Fruit fly (Drosophila melanogaster) whole organism, embryonic: ENCODE measurements around the gene swa.
A peak's percentile ranks its signal among the peaks of the same experiment; 100 is the strongest.

Source experiments
- Adf1 ChIP-seq: fragments of 200-800 bp; sonication (Bioruptor generic); IDR thresholded peaks from 2 replicates; pipeline ENCODE4 v1.3.6; 2022; ENCODE audit warnings: missing biosample characterization, missing genetic modification characterization
- B-H1 ChIP-seq: fragments of 200-800 bp; sonication (Bioruptor generic); IDR thresholded peaks from 3 replicates; pipeline ENCODE4 v1.3.6; 2022; ENCODE audit warnings: missing biosample characterization, missing genetic modification characterization
- Bdp1 ChIP-seq: fragments of 200-800 bp; sonication (Bioruptor generic); optimal IDR thresholded peaks from 3 replicates; lab custom pipeline; 2016; ENCODE audit warnings: missing biosample characterization, missing genetic modification characterization
- Bteb2 ChIP-seq: fragments of 200-800 bp; sonication (Bioruptor generic); optimal IDR thresholded peaks from 2 replicates; lab custom pipeline; 2016; ENCODE audit warnings: missing biosample characterization, missing genetic modification characterization
- CG10209 ChIP-seq: fragments of 200-800 bp; sonication (Bioruptor generic); optimal IDR thresholded peaks from 3 replicates; lab custom pipeline; 2017; ENCODE audit warnings: missing biosample characterization, mild to moderate bottlenecking, missing genetic modification characterization, missing genetic modification reagents
- CG10321 ChIP-seq: fragments of 200-800 bp; sonication (Bioruptor generic); IDR thresholded peaks from 2 replicates; pipeline ENCODE4 v1.3.6; 2022; ENCODE audit warnings: missing biosample characterization, missing genetic modification characterization
- CG1832 ChIP-seq: fragments of 200-800 bp; sonication (Bioruptor generic); optimal IDR thresholded peaks from 2 replicates; lab custom pipeline; 2017; ENCODE audit warnings: missing biosample characterization, mild to moderate bottlenecking, missing genetic modification characterization, inconsistent platforms
- CG2202 ChIP-seq: fragments of 200-800 bp; sonication (Bioruptor generic); optimal IDR thresholded peaks from 2 replicates; lab custom pipeline; 2018; ENCODE audit warnings: missing biosample characterization, mild to moderate bottlenecking, missing genetic modification characterization
- CG31224 ChIP-seq: fragments of 200-800 bp; sonication (Bioruptor generic); IDR thresholded peaks from 2 replicates; pipeline ENCODE4 v1.3.6; 2022; ENCODE audit warnings: missing biosample characterization, missing genetic modification characterization
- CG3407 ChIP-seq: fragments of 200-800 bp; sonication (Bioruptor generic); optimal IDR thresholded peaks from 2 replicates; lab custom pipeline; 2018; ENCODE audit warnings: missing biosample characterization, mild to moderate bottlenecking, missing genetic modification characterization
- CG3847 ChIP-seq: fragments of 200-800 bp; sonication (Bioruptor generic); IDR thresholded peaks from 2 replicates; pipeline ENCODE4 v1.3.6; 2022; ENCODE audit warnings: missing biosample characterization, missing genetic modification characterization
- CG43689 ChIP-seq: fragments of 200-800 bp; sonication (Bioruptor generic); IDR thresholded peaks from 2 replicates; pipeline ENCODE4 v1.3.6; 2022; ENCODE audit warnings: missing biosample characterization, missing genetic modification characterization
- CG6254 ChIP-seq: fragments of 200-800 bp; sonication (Bioruptor generic); optimal IDR thresholded peaks from 3 replicates; lab custom pipeline; 2017; ENCODE audit warnings: mild to moderate bottlenecking, missing biosample characterization, missing genetic modification reagents, missing genetic modification characterization
- CG6854 ChIP-seq: fragments of 200-800 bp; sonication (Bioruptor generic); optimal IDR thresholded peaks from 3 replicates; lab custom pipeline; 2017; ENCODE audit warnings: missing biosample characterization, mild to moderate bottlenecking, missing genetic modification characterization
- CG7372 ChIP-seq: fragments of 200-800 bp; sonication (Bioruptor generic); IDR thresholded peaks from 2 replicates; pipeline ENCODE4 v1.3.6; 2022; ENCODE audit warnings: missing biosample characterization, missing genetic modification characterization
- CG7786 ChIP-seq: fragments of 200-800 bp; sonication (Bioruptor generic); optimal IDR thresholded peaks from 2 replicates; lab custom pipeline; 2016; ENCODE audit warnings: missing biosample characterization, missing genetic modification characterization
- CG7839 ChIP-seq: fragments of 200-800 bp; sonication (Bioruptor generic); optimal IDR thresholded peaks from 3 replicates; lab custom pipeline; 2018; ENCODE audit warnings: missing biosample characterization, mild to moderate bottlenecking, missing genetic modification characterization, moderate library complexity
- CG8089 ChIP-seq: fragments of 200-800 bp; sonication (Bioruptor generic); optimal IDR thresholded peaks from 3 replicates; lab custom pipeline; 2016; ENCODE audit warnings: missing biosample characterization, missing genetic modification characterization
- CG8281 ChIP-seq: fragments of 200-800 bp; sonication (Bioruptor generic); optimal IDR thresholded peaks from 2 replicates; lab custom pipeline; 2018; ENCODE audit warnings: missing biosample characterization, mild to moderate bottlenecking, missing genetic modification characterization, moderate library complexity
- CG8765 ChIP-seq: fragments of 200-800 bp; sonication (Bioruptor generic); IDR thresholded peaks from 2 replicates; pipeline ENCODE4 v1.3.6; 2022; ENCODE audit warnings: missing biosample characterization, missing genetic modification characterization
- Dad ChIP-seq: fragments of 200-800 bp; sonication (Bioruptor generic); optimal IDR thresholded peaks from 3 replicates; lab custom pipeline; 2016; ENCODE audit warnings: missing biosample characterization, missing genetic modification characterization
- Dll ChIP-seq: fragments of 200-800 bp; sonication (Bioruptor generic); IDR thresholded peaks from 4 replicates; pipeline ENCODE4 v1.3.6; 2022; ENCODE audit warnings: missing biosample characterization, missing genetic modification characterization; ENCODE audit not compliant: partially characterized antibody
- Dp ChIP-seq: fragments of 200-800 bp; sonication (Bioruptor generic); optimal IDR thresholded peaks from 2 replicates; lab custom pipeline; 2018; ENCODE audit warnings: missing biosample characterization, mild to moderate bottlenecking, missing genetic modification characterization, moderate library complexity
- Eip74EF ChIP-seq, 2 experiments: fragments of 200-800 bp in 1 of 2; fragments of >200 bp in 1 of 2; sonication (Bioruptor generic) in 1 of 2; optimal IDR thresholded peaks; 2 replicates each; lab custom pipeline; 2017 to 2019; ENCODE audit warnings: missing biosample characterization in 2 of 2, missing genetic modification characterization in 2 of 2, mild to moderate bottlenecking in 1 of 2, moderate library complexity in 1 of 2
- Elba2 ChIP-seq: fragments of 200-800 bp; sonication (Bioruptor generic); optimal IDR thresholded peaks from 3 replicates; lab custom pipeline; 2016; ENCODE audit warnings: missing biosample characterization, missing genetic modification characterization
- HLH4C ChIP-seq: fragments of 200-800 bp; sonication (Bioruptor generic); IDR thresholded peaks from 3 replicates; pipeline ENCODE4 v1.3.6; 2022; ENCODE audit warnings: missing biosample characterization, missing genetic modification characterization; ENCODE audit not compliant: partially characterized antibody
- Hr78 ChIP-seq, 2 experiments: fragments of 200-800 bp in 1 of 2; fragments of >200 bp in 1 of 2; sonication (Bioruptor generic) in 1 of 2; optimal IDR thresholded peaks; 2 replicates each; lab custom pipeline; 2017 to 2019; ENCODE audit warnings: missing biosample characterization in 2 of 2, missing genetic modification characterization in 2 of 2, mild to moderate bottlenecking in 1 of 2, moderate library complexity in 1 of 2
- Mes4 ChIP-seq: fragments of 200-800 bp; sonication (Bioruptor generic); optimal IDR thresholded peaks from 2 replicates; lab custom pipeline; 2016; ENCODE audit warnings: missing biosample characterization, missing genetic modification characterization
- Mrtf ChIP-seq: fragments of 200-800 bp; sonication (Bioruptor generic); IDR thresholded peaks from 3 replicates; pipeline ENCODE4 v1.3.6; 2022; ENCODE audit warnings: missing biosample characterization, missing genetic modification characterization
- Nf-YA ChIP-seq: fragments of 200-800 bp; sonication (Bioruptor generic); IDR thresholded peaks from 2 replicates; pipeline ENCODE4 v1.3.6; 2022; ENCODE audit warnings: missing biosample characterization, missing genetic modification characterization
- Rx ChIP-seq: fragments of 200-800 bp; sonication (Bioruptor generic); IDR thresholded peaks from 2 replicates; pipeline ENCODE4 v1.3.6; 2022; ENCODE audit warnings: missing biosample characterization, missing genetic modification characterization
- Side ChIP-seq: fragments of 200-800 bp; sonication (Bioruptor generic); optimal IDR thresholded peaks from 2 replicates; lab custom pipeline; 2016; ENCODE audit warnings: missing biosample characterization, missing genetic modification characterization
- ap ChIP-seq: fragments of 200-800 bp; sonication (Bioruptor generic); IDR thresholded peaks from 2 replicates; pipeline ENCODE4 v1.3.6; 2022; ENCODE audit warnings: missing biosample characterization, missing genetic modification characterization
- ara ChIP-seq: fragments of 200-800 bp; sonication (Bioruptor generic); IDR thresholded peaks from 2 replicates; pipeline ENCODE4 v1.3.6; 2022; ENCODE audit warnings: missing biosample characterization, missing genetic modification characterization
- bbx ChIP-seq: fragments of 200-800 bp; sonication (Bioruptor generic); IDR thresholded peaks from 2 replicates; pipeline ENCODE4 v1.3.6; 2022; ENCODE audit warnings: missing biosample characterization, missing genetic modification characterization; ENCODE audit not compliant: partially characterized antibody
- cad ChIP-seq: fragments of >200 bp; optimal IDR thresholded peaks from 2 replicates; lab custom pipeline; 2017; ENCODE audit warnings: missing biosample characterization, missing genetic modification characterization
- cato ChIP-seq: fragments of 200-800 bp; sonication (Bioruptor generic); optimal IDR thresholded peaks from 2 replicates; lab custom pipeline; 2016; ENCODE audit warnings: missing biosample characterization, missing genetic modification characterization, borderline replicate concordance
- dysf ChIP-seq: fragments of 200-800 bp; sonication (Bioruptor generic); IDR thresholded peaks from 3 replicates; pipeline ENCODE4 v1.3.6; 2022; ENCODE audit warnings: missing biosample characterization, missing genetic modification characterization
- gt ChIP-seq: fragments of 200-800 bp; sonication (Bioruptor generic); IDR thresholded peaks from 2 replicates; pipeline ENCODE4 v1.3.6; 2022; ENCODE audit warnings: missing biosample characterization, missing genetic modification characterization
- inv ChIP-seq: fragments of 200-800 bp; sonication (Bioruptor generic); IDR thresholded peaks from 2 replicates; pipeline ENCODE4 v1.3.6; 2022; ENCODE audit warnings: missing biosample characterization, missing genetic modification characterization; ENCODE audit not compliant: partially characterized antibody
- kay ChIP-seq: fragments of 200-800 bp; sonication (Bioruptor generic); optimal IDR thresholded peaks from 2 replicates; lab custom pipeline; 2016; ENCODE audit warnings: missing biosample characterization, missing genetic modification characterization
- luna ChIP-seq: fragments of 200-800 bp; sonication (Bioruptor generic); optimal IDR thresholded peaks from 2 replicates; lab custom pipeline; 2016; ENCODE audit warnings: missing biosample characterization, missing genetic modification characterization
- peb ChIP-seq: fragments of 200-800 bp; sonication (Bioruptor generic); IDR thresholded peaks from 2 replicates; pipeline ENCODE4 v1.3.6; 2022; ENCODE audit warnings: missing biosample characterization, missing genetic modification characterization
- ranshi ChIP-seq: fragments of 200-800 bp; sonication (Bioruptor generic); IDR thresholded peaks from 2 replicates; pipeline ENCODE4 v1.3.6; 2022; ENCODE audit warnings: missing biosample characterization, missing genetic modification characterization
- run ChIP-seq: fragments of 200-800 bp; sonication (Bioruptor generic); optimal IDR thresholded peaks from 3 replicates; lab custom pipeline; 2018; ENCODE audit warnings: missing biosample characterization, mild to moderate bottlenecking, missing genetic modification characterization
- sens-2 ChIP-seq: fragments of 200-800 bp; sonication (Bioruptor generic); IDR thresholded peaks from 2 replicates; pipeline ENCODE4 v1.3.6; 2022; ENCODE audit warnings: missing biosample characterization, missing genetic modification characterization
- sob ChIP-seq: fragments of 200-800 bp; sonication (Bioruptor generic); IDR thresholded peaks from 2 replicates; pipeline ENCODE4 v1.3.6; 2022; ENCODE audit warnings: missing biosample characterization, missing genetic modification characterization
- twi ChIP-seq: fragments of 200-800 bp; optimal IDR thresholded peaks from 2 replicates; lab custom pipeline; 2019; ENCODE audit warnings: missing biosample characterization, mild to moderate bottlenecking, missing genetic modification characterization, moderate library complexity
- usp ChIP-seq: fragments of >200 bp; optimal IDR thresholded peaks from 2 replicates; lab custom pipeline; 2017; ENCODE audit warnings: missing biosample characterization, missing genetic modification characterization
- zf30C ChIP-seq: fragments of 200-800 bp; sonication (Bioruptor generic); optimal IDR thresholded peaks from 3 replicates; lab custom pipeline; 2018; ENCODE audit warnings: missing biosample characterization, mild to moderate bottlenecking, missing genetic modification characterization

swa gene

DNA sequence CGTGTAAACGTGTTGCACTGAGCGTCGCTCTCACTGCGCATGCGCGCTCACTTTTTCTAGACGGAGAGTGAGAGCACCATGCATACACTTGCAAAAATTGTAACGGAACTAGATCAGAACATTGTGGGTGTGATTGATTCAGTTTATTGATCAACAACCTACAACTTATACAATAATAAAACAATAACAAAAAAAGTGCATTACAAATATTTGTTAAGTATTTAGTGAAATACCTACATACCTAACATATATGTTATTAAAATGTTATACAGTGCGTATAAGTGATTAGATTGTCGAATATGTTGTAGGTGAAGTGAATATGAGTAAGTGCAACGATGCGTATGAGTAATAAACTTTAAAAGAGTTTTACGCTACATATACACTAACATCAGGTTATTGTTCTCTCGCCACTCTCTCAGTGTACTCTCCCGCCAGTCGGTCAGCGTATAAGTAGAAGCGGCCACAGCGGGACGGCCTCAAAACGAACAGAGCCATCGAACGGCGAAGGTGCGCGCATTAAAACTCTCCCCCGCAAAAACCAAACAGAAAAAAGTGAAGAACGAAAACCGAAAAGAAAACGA lies 35.0 kb downstream of the swa start, which contains the start of gene CG42240 (continued):
- TF ChIP-seq Elba2 (GFP tag; lab: Kevin White, UChicago) (no peak), Adf1 (GFP tag; lab: Robert Waterston, UW) (peak; percentile 21; the same call in 1 of the 2 replicates), zf30C (GFP tag; lab: Kevin White, UChicago) (peak; percentile 82), CG43689 (GFP tag; lab: Robert Waterston, UW) (peak; percentile 31; the same call in 1 of the 2 replicates), Mes4 (GFP tag; lab: Kevin White, UChicago) (peak; percentile 82), CG1832 (GFP tag; lab: Kevin White, UChicago) (no peak), Nf-YA (GFP tag; lab: Robert Waterston, UW) (peak; percentile 56; the same call in 1 of the 2 replicates), peb (GFP tag; lab: Robert Waterston, UW) (peak; percentile 65), kay (peak; percentile 86), CG7372 (peak; percentile 81), gt (GFP tag; lab: Robert Waterston, UW) (0 out of 2 replicates have a peak, but pooled peaks have one; percentile 23), CG10209 (GFP tag; lab: Kevin White, UChicago) (peak; percentile 91), cato (peak; percentile 81), Eip74EF (GFP tag; optimal IDR thresholded peaks at IDR 0.05; lab: Kevin White, UChicago) (peak in 1 of 2 experiments; percentile 95), ap (GFP tag; lab: Robert Waterston, UW) (peak; percentile 3; the same call in 1 of the 2 replicates), Hr78 (GFP tag; optimal IDR thresholded peaks at IDR 0.05; lab: Kevin White, UChicago) (peak in 1 of 2 experiments; percentile 88), cad (no peak), CG31224 (GFP tag; lab: Robert Waterston, UW) (peak; percentile 40; the same call in 1 of the 2 replicates), Bdp1 (GFP tag; lab: Kevin White, UChicago) (peak; percentile 39), CG3847 (GFP tag; lab: Robert Waterston, UW) (peak; percentile 72), Mrtf (GFP tag; lab: Robert Waterston, UW) (no peak; the same call in 2 of the 3 replicates), B-H1 (GFP tag; lab: Robert Waterston, UW) (peak; percentile 62), dysf (GFP tag; lab: Robert Waterston, UW) (peak; percentile 93), CG10321 (GFP tag; lab: Robert Waterston, UW) (no peak), usp (no peak), ranshi (peak; percentile 47; the same call in 1 of the 2 replicates), CG8765 (GFP tag; lab: Robert Waterston, UW) (no peak), bbx (GFP tag; lab: Robert Waterston, UW) (no peak), Side (GFP tag; lab: Kevin White, UChicago) (peak; percentile 63), CG2202 (peak; percentile 79), CG6854 (GFP tag; lab: Kevin White, UChicago) (peak; percentile 91), run (peak; percentile 84), sens-2 (GFP tag; lab: Robert Waterston, UW) (no peak), HLH4C (GFP tag; lab: Robert Waterston, UW) (no peak), CG6254 (GFP tag; lab: Kevin White, UChicago) (peak; percentile 87), CG8089 (GFP tag; lab: Kevin White, UChicago) (peak; percentile 57), CG7786 (GFP tag; lab: Kevin White, UChicago) (peak; percentile 67), Bteb2 (peak; percentile 87), Rx (peak; percentile 52; the same call in 1 of the 2 replicates), CG3407 (GFP tag; lab: Kevin White, UChicago) (peak; percentile 87), twi (tag; lab: Kevin White, UChicago) (peak; percentile 83), sob (GFP tag; lab: Robert Waterston, UW) (peak; percentile 73), luna (GFP tag; lab: Kevin White, UChicago) (no peak), Dp (GFP tag; lab: Kevin White, UChicago) (no peak), CG8281 (tag; lab: Kevin White, UChicago) (peak; percentile 76), CG7839 (tag; lab: Kevin White, UChicago) (peak; percentile 95), inv (GFP tag; lab: Robert Waterston, UW) (no peak), Dad (GFP tag; lab: Kevin White, UChicago) (peak; percentile 65), ara (GFP tag; lab: Robert Waterston, UW) (peak; percentile 54; the same call in 1 of the 2 replicates), Dll (GFP tag; lab: Robert Waterston, UW) (no peak)
